Worm (Caenorhabditis elegans) whole organism, midembryonic: ENCODE data around the gene C56C10.7.
"Not testable (repeated sequence)": the region's sequence is repeated elsewhere in the genome, so short reads cannot be mapped to it uniquely, and the experiment has no call there.

ENCODE experiments used
- cog-1 ChIP-seq: sonication (generic microtip); optimal IDR thresholded peaks from 2 replicates; lab custom pipeline; 2016; ENCODE audit warnings: missing genetic modification characterization, missing compliant biosample characterization
- flt-1 ChIP-seq: fragments of 200-800 bp; sonication (Bioruptor generic); IDR thresholded peaks from 2 replicates; pipeline ENCODE4 v1.3.6; 2022; ENCODE audit warnings: missing genetic modification characterization, missing compliant biosample characterization
- klf-2 ChIP-seq: fragments of 200-800 bp; sonication (Bioruptor generic); conservative IDR thresholded peaks from 2 replicates; pipeline ENCODE4 v1.3.6; 2022; ENCODE audit warnings: missing genetic modification reagents, missing genetic modification characterization, missing compliant biosample characterization
- med-1 ChIP-seq: sonication (generic microtip); optimal IDR thresholded peaks from 2 replicates; lab custom pipeline; 2017; ENCODE audit warnings: missing genetic modification characterization, mild to moderate bottlenecking, missing compliant biosample characterization, antibody characterized with exemption, missing genetic modification reagents; ENCODE audit not compliant: insufficient read depth
- ztf-23 ChIP-seq: fragments of 200-800 bp; sonication (Bioruptor generic); IDR thresholded peaks from 2 replicates; pipeline ENCODE4 v1.3.6; 2022; ENCODE audit warnings: missing genetic modification reagents, missing genetic modification characterization, missing compliant biosample characterization
- ztf-29 ChIP-seq: fragments of 200-800 bp; sonication (Bioruptor generic); IDR thresholded peaks from 2 replicates; pipeline ENCODE4 v1.3.6; 2022; ENCODE audit warnings: missing genetic modification reagents, missing genetic modification characterization, missing compliant biosample characterization

DNA sequence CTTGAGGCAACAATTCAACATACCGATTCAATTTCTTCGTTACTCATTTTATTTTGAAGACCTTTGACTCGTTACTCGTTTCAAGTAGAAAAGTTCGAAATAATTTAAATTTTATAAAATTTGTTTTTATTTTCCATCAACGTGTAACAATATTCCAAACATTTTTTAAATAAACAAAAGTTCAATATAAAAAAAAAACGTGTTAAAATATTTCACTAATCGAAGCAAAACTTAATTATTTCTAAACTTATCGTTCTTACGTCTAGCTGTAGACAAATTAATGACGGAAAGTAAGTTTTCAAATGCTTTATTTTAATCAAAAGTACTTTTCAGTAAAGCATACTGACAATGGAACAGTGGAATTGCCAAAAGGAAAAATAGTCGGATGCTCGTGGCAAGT, 39.8 kb upstream of the C56C10.7 start, which contains the start of the genes F54H5.5 and F54H5.2:
- not testable (repeated sequence) for TF ChIP-seq ztf-29 (GFP tag; lab: Robert Waterston, UW); cog-1; klf-2 (GFP tag; lab: Robert Waterston, UW); flt-1 (GFP tag; lab: Robert Waterston, UW); med-1 (GFP tag; lab: Kevin White, UChicago); ztf-23 (GFP tag; lab: Robert Waterston, UW)
